Worm (Caenorhabditis elegans) whole organism, late embryonic: ENCODE data around the gene col-120.

ENCODE experiments used
- C08G9.2 ChIP-seq: sonication (generic microtip); optimal IDR thresholded peaks from 2 replicates; lab custom pipeline; 2016; ENCODE audit warnings: mild to moderate bottlenecking, missing genetic modification characterization, moderate library complexity, missing compliant biosample characterization
- C38D4.7 ChIP-seq: fragments of 200-800 bp; sonication (Bioruptor generic); optimal IDR thresholded peaks from 2 replicates; lab custom pipeline; 2018; ENCODE audit warnings: mild to moderate bottlenecking, missing genetic modification characterization, moderate library complexity, missing compliant biosample characterization
- F13H6.1 ChIP-seq: sonication (generic microtip); optimal IDR thresholded peaks from 2 replicates; lab custom pipeline; 2016; ENCODE audit warnings: missing genetic modification characterization, missing compliant biosample characterization
- K02D7.2 ChIP-seq: sonication (generic microtip); optimal IDR thresholded peaks from 2 replicates; lab custom pipeline; 2017; ENCODE audit warnings: mild to moderate bottlenecking, missing genetic modification characterization, missing compliant biosample characterization
- Y22D7AL.16 ChIP-seq: sonication (generic microtip); optimal IDR thresholded peaks from 2 replicates; lab custom pipeline; 2016; ENCODE audit warnings: missing genetic modification characterization, missing compliant biosample characterization
- ama-1 ChIP-seq: fragments of 150-350 bp; optimal IDR thresholded peaks from 2 replicates; lab custom pipeline; 2014
- ceh-14 ChIP-seq: sonication (generic microtip); optimal IDR thresholded peaks from 2 replicates; lab custom pipeline; 2016; ENCODE audit warnings: missing genotype, missing genetic modification characterization, missing compliant biosample characterization
- ceh-2 ChIP-seq: sonication (generic microtip); optimal IDR thresholded peaks from 2 replicates; lab custom pipeline; 2016; ENCODE audit warnings: missing genotype, missing genetic modification characterization, missing compliant biosample characterization
- ceh-22 ChIP-seq: sonication (generic microtip); optimal IDR thresholded peaks from 2 replicates; lab custom pipeline; 2017; ENCODE audit warnings: missing biosample characterization, missing genetic modification characterization
- dve-1 ChIP-seq: sonication (generic microtip); optimal IDR thresholded peaks from 2 replicates; lab custom pipeline; 2017; ENCODE audit warnings: antibody characterized with exemption, mild to moderate bottlenecking, missing genetic modification characterization, missing compliant biosample characterization
- elt-2 ChIP-seq: sonication (generic microtip); optimal IDR thresholded peaks from 2 replicates; lab custom pipeline; 2016; ENCODE audit warnings: missing genetic modification reagents, missing genetic modification characterization, missing compliant biosample characterization
- elt-4 ChIP-seq: sonication (generic microtip); optimal IDR thresholded peaks from 2 replicates; lab custom pipeline; 2016; ENCODE audit warnings: missing genetic modification characterization, missing compliant biosample characterization
- eyg-1 ChIP-seq: sonication (generic microtip); optimal IDR thresholded peaks from 2 replicates; lab custom pipeline; 2016; ENCODE audit warnings: missing genotype, missing genetic modification characterization, missing compliant biosample characterization
- fkh-10 ChIP-seq: fragments of 150-350 bp; optimal IDR thresholded peaks from 2 replicates; lab custom pipeline; 2014; ENCODE audit warnings: missing biosample characterization, missing genetic modification reagents, missing genetic modification characterization
- fkh-6 ChIP-seq: sonication (generic microtip); optimal IDR thresholded peaks from 2 replicates; lab custom pipeline; 2016; ENCODE audit warnings: missing genetic modification characterization, missing compliant biosample characterization
- gmeb-2 ChIP-seq: sonication (generic microtip); optimal IDR thresholded peaks from 2 replicates; lab custom pipeline; 2016; ENCODE audit warnings: missing genetic modification characterization, inconsistent platforms, missing compliant biosample characterization
- hlh-6 ChIP-seq: sonication (generic microtip); optimal IDR thresholded peaks from 2 replicates; lab custom pipeline; 2016; ENCODE audit warnings: missing genotype, missing genetic modification characterization, missing compliant biosample characterization
- hlh-8 ChIP-seq: sonication (generic microtip); optimal IDR thresholded peaks from 2 replicates; lab custom pipeline; 2016; ENCODE audit warnings: missing genotype, missing genetic modification characterization, missing compliant biosample characterization
- lin-11 ChIP-seq: fragments of 200-800 bp; sonication (Bioruptor generic); optimal IDR thresholded peaks from 2 replicates; lab custom pipeline; 2018; ENCODE audit warnings: mild to moderate bottlenecking, missing genetic modification characterization, missing compliant biosample characterization
- madf-2 ChIP-seq: sonication (generic microtip); optimal IDR thresholded peaks from 2 replicates; lab custom pipeline; 2017; ENCODE audit warnings: missing genetic modification characterization, missing compliant biosample characterization
- nfya-1 ChIP-seq: sonication (generic microtip); optimal IDR thresholded peaks from 2 replicates; lab custom pipeline; 2017; ENCODE audit warnings: missing genetic modification characterization, mild to moderate bottlenecking, missing compliant biosample characterization, antibody characterized with exemption, moderate library complexity
- nhr-11 ChIP-seq: fragments of 150-350 bp; optimal IDR thresholded peaks from 2 replicates; lab custom pipeline; 2014; ENCODE audit warnings: missing biosample characterization, missing genetic modification characterization
- nhr-232 ChIP-seq: sonication (generic microtip); optimal IDR thresholded peaks from 2 replicates; lab custom pipeline; 2016; ENCODE audit warnings: missing genetic modification characterization, missing compliant biosample characterization
- odd-2 ChIP-seq: sonication (generic microtip); optimal IDR thresholded peaks from 2 replicates; lab custom pipeline; 2017; ENCODE audit warnings: antibody characterized with exemption, mild to moderate bottlenecking, missing genetic modification characterization, missing compliant biosample characterization
- pat-9 ChIP-seq: fragments of 200-800 bp; sonication (Bioruptor generic); optimal IDR thresholded peaks from 2 replicates; lab custom pipeline; 2018; ENCODE audit warnings: mild to moderate bottlenecking, missing genetic modification characterization, moderate library complexity, missing compliant biosample characterization
- pha-2 ChIP-seq: sonication (generic microtip); optimal IDR thresholded peaks from 2 replicates; lab custom pipeline; 2017; ENCODE audit warnings: mild to moderate bottlenecking, missing genetic modification characterization, missing compliant biosample characterization
- pros-1 ChIP-seq: fragments of 150-350 bp; optimal IDR thresholded peaks from 2 replicates; lab custom pipeline; 2014; ENCODE audit warnings: missing biosample characterization, missing genetic modification reagents, missing genetic modification characterization
- ref-2 ChIP-seq: sonication (generic microtip); optimal IDR thresholded peaks from 2 replicates; lab custom pipeline; 2016; ENCODE audit warnings: missing genetic modification characterization, missing compliant biosample characterization
- sox-2 ChIP-seq: fragments of 200-800 bp; sonication (Bioruptor generic); IDR thresholded peaks from 2 replicates; pipeline ENCODE4 v1.3.6; 2022; ENCODE audit warnings: missing genetic modification reagents, missing genetic modification characterization, missing compliant biosample characterization
- sox-4 ChIP-seq: sonication (generic microtip); optimal IDR thresholded peaks from 2 replicates; lab custom pipeline; 2017; ENCODE audit warnings: mild to moderate bottlenecking, missing genetic modification characterization, inconsistent platforms, missing compliant biosample characterization
- tbx-2 ChIP-seq: sonication (generic microtip); optimal IDR thresholded peaks from 2 replicates; lab custom pipeline; 2016; ENCODE audit warnings: missing genetic modification characterization, missing compliant biosample characterization
- tbx-7 ChIP-seq: sonication (generic microtip); optimal IDR thresholded peaks from 2 replicates; lab custom pipeline; 2016; ENCODE audit warnings: missing genotype, missing genetic modification characterization, missing compliant biosample characterization
- ttx-3 ChIP-seq: sonication (generic microtip); optimal IDR thresholded peaks from 2 replicates; lab custom pipeline; 2016; ENCODE audit warnings: missing genetic modification reagents, missing genetic modification characterization, missing compliant biosample characterization
- unc-3 ChIP-seq, 2 experiments: fragments of 200-800 bp in 1 of 2; sonication (Bioruptor generic) in 1 of 2; sonication (generic microtip) in 1 of 2; conservative IDR thresholded peaks in 1 of 2; optimal IDR thresholded peaks in 1 of 2; 2 replicates each; pipeline versions ENCODE4 v1.3.6 to Lab custom; 2016 to 2022; ENCODE audit warnings: missing compliant biosample characterization in 2 of 2, missing genetic modification characterization in 2 of 2, missing genetic modification reagents in 1 of 2
- zip-5 ChIP-seq: sonication (generic microtip); optimal IDR thresholded peaks from 2 replicates; lab custom pipeline; 2016; ENCODE audit warnings: missing genetic modification characterization, missing compliant biosample characterization

The col-120 gene

ce11 chrIV:9245423-9245822 lies 16.2 kb downstream of the col-120 start, which contains the start of gene Y11D7A.5:
Gene Y11D7A.5, minus strand, starts transcription at chrIV:9245523.
- TF ChIP-seq hlh-6 (tag; lab: Kevin White, UChicago) (no peak), ttx-3 (tag; lab: Kevin White, UChicago) (no peak), ref-2 (no peak), ceh-14 (tag; lab: Kevin White, UChicago) (no peak), nfya-1 (no peak), C38D4.7 (GFP tag; lab: Kevin White, UChicago) (no peak), fkh-10 (GFP tag; lab: Kevin White, UChicago) (no peak), K02D7.2 (no peak), unc-3 (GFP tag; conservative IDR thresholded peaks at IDR 0.05; lab: Robert Waterston, UW) (no peak), unc-3 (tag; optimal IDR thresholded peaks at IDR 0.05; lab: Kevin White, UChicago) (no peak), F13H6.1 (tag; lab: Kevin White, UChicago) (no peak), sox-4 (no peak), fkh-6 (no peak), tbx-7 (no peak), ceh-22 (no peak)
- TF ChIP-seq, all 69 proteins: peak for 0

- TF ChIP-seq elt-4 (tag; lab: Kevin White, UChicago) (no peak), gmeb-2 (tag; lab: Kevin White, UChicago) (no peak), eyg-1 (no peak), ama-1 (lab: Kevin White, UChicago) (no peak), madf-2 (tag; lab: Kevin White, UChicago) (no peak), nfya-1 (no peak), pat-9 (tag; lab: Kevin White, UChicago) (no peak), ceh-14 (tag; lab: Kevin White, UChicago) (no peak), C08G9.2 (tag; lab: Kevin White, UChicago) (no peak), ceh-22 (no peak), odd-2 (tag; lab: Kevin White, UChicago) (no peak), lin-11 (tag; lab: Kevin White, UChicago) (no peak), sox-2 (GFP tag; lab: Robert Waterston, UW) (no peak), pha-2 (tag; lab: Kevin White, UChicago) (no peak), nhr-232 (no peak), tbx-7 (no peak), hlh-8 (no peak), tbx-2 (tag; lab: Kevin White, UChicago) (no peak), pros-1 (tag; lab: Kevin White, UChicago) (no peak), ceh-2 (tag; lab: Kevin White, UChicago) (no peak)
Measured at ce11 chrIV:9243670-9244069, 17.9 kb downstream of the col-120 start, which contains the start of gene rab-28. Gene rab-28, minus strand, starts transcription at chrIV:9244012.

DNA sequence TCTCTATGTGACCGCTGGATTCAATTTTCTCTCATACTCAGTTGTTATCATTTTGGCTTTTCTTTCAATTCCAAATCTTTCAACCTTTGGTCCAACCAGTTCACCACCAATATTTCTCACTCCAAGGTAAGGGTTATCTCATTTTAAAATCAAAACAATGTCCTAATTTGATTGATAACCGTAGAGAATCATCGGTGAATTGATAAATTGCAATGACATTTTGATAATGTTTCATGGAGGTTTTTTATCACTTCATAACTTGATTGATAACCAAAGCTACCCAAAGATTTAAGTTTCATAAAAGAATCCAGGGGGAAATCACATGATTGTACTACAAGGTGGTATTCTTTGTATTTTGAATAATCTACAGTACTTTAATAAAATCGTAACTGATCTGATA lies 22.4 kb downstream of the col-120 start:
- no peak for TF ChIP-seq zip-5 (tag; lab: Kevin White, UChicago)
- peak; percentile 49 for TF ChIP-seq elt-2 (tag; lab: Kevin White, UChicago)

ce11 chrIV:9232421-9233141 lies 29.0 kb downstream of the col-120 start, which contains the start of gene Y11D7A.3:
Gene Y11D7A.3, plus strand, starts transcription at chrIV:9233091.
- TF ChIP-seq pros-1 (tag; lab: Kevin White, UChicago) = no peak
- TF ChIP-seq zip-5 (tag; lab: Kevin White, UChicago) = no peak
- TF ChIP-seq sox-2 (GFP tag; lab: Robert Waterston, UW) = peak; percentile 3; the same call in 1 of the 2 replicates
- TF ChIP-seq K02D7.2 = no peak

ce11 chrIV:9227650-9228049 lies 33.9 kb downstream of the col-120 start:
- TF ChIP-seq ceh-2 (tag; lab: Kevin White, UChicago) (no peak), Y22D7AL.16 (no peak), fkh-10 (GFP tag; lab: Kevin White, UChicago) (no peak), nhr-11 (tag; lab: Kevin White, UChicago) (no peak), F13H6.1 (tag; lab: Kevin White, UChicago) (no peak), dve-1 (tag; lab: Kevin White, UChicago) (no peak), ceh-22 (no peak)
